Worm (Caenorhabditis elegans): ENCODE data around the gene B0554.5.

The B0554.5 gene

DNA sequence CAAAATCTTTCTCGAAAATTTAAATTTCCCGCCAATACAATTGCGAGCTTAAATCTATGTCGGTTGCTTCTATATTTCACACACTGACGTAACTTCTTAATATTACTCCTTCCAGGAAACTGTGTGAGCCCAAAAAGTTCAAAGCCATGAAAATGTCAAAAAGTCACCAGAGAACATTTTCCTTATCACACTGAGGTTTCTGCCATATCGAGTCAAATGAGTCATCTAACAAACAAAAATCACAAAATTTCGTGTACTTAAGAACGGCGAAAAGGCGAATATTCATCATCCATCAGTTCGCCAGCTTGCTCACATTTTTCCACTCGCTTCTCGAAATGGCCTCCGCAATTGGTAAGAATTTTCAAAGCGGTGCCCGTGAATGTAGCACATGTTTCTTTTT, 25.4 kb downstream of the B0554.5 start, which contains the start of gene M02H5.8:
Gene M02H5.8 (plus strand): TSS at position 297 of the 400 bp plus-strand sequence.
- TF ChIP-seq lin-32 (GFP tag; optimal IDR thresholded peaks at IDR 0.05) (no peak), ces-1 (GFP tag; optimal IDR thresholded peaks at IDR 0.05) (no peak), ceh-39 (tag; optimal IDR thresholded peaks at IDR 0.05) (no peak), sptf-1 (tag; optimal IDR thresholded peaks at IDR 0.05) (no peak)

DNA sequence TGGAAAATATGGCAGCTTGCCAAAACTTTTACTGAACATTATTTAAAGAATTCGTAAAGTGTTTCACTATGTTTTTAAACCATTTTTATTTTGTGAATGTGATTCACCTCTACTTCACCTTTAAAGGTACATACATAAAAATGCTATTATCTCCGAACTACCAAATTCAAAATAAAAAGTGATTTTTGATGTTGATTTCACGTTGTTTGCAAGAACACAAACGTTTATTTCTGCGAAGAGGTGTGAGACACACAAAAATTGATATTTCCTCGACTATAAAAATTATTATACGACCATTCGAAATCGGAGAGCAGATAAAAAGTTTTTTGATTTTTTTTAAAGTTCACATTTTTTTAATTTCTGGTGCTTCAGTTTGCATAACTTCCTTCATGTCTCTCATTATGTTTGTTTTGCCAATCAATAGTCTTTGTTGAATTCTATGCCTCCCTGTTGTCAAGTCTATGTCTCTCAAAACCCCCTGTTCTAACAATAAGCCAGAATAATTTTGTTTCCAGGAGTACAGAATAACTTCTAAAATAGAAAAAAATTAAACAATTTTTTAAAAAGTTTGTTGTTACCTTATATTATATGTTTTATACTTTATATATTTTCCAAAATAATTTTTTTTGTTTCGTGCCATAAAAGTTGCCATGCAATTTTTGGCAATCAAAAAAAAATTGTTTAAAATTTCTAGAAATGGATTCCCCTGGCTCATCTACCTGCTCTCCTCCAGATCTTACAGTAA, 26.7 kb downstream of the B0554.5 start, which contains the start of gene nhr-123:
Gene nhr-123 (plus strand): TSS at position 695 of the 745 bp plus-strand sequence.
- TF ChIP-seq unc-120 (tag; optimal IDR thresholded peaks at IDR 0.05; ENCODE audit: poor library complexity, severe bottlenecking), result no peak
- TF ChIP-seq nhr-12 (tag; optimal IDR thresholded peaks at IDR 0.05), result no peak
- TF ChIP-seq hlh-1 (tag; optimal IDR thresholded peaks at IDR 0.05), result no peak
- TF ChIP-seq mab-5 (tag; optimal IDR thresholded peaks at IDR 0.05), result no peak
- no peak for TF ChIP-seq ham-2 (GFP tag; optimal IDR thresholded peaks at IDR 0.05)
- TF ChIP-seq bed-3 (GFP tag; optimal IDR thresholded peaks at IDR 0.05), result no peak
- no peak for TF ChIP-seq sem-2 (GFP tag; optimal IDR thresholded peaks at IDR 0.05)
- no peak for TF ChIP-seq M03D4.4 (tag; optimal IDR thresholded peaks at IDR 0.05)
- TF ChIP-seq nhr-28 (tag; optimal IDR thresholded peaks at IDR 0.05), result no peak
- no peak for TF ChIP-seq zip-8 (tag; optimal IDR thresholded peaks at IDR 0.05)
- TF ChIP-seq ces-1 (GFP tag; optimal IDR thresholded peaks at IDR 0.05), result no peak
- TF ChIP-seq elt-3 (tag; optimal IDR thresholded peaks at IDR 0.05), result no peak
- no peak for TF ChIP-seq lsy-2 (tag; optimal IDR thresholded peaks at IDR 0.05)
- TF ChIP-seq unc-39 (tag; optimal IDR thresholded peaks at IDR 0.05), result no peak
- no peak for TF ChIP-seq nhr-237 (tag; optimal IDR thresholded peaks at IDR 0.05)
- TF ChIP-seq cnd-1 (tag; optimal IDR thresholded peaks at IDR 0.05), result no peak
- no peak for TF ChIP-seq elt-1 (tag; optimal IDR thresholded peaks at IDR 0.05; ENCODE audit: borderline replicate concordance, insufficient read depth)
- no peak for TF ChIP-seq blmp-1 (tag; optimal IDR thresholded peaks at IDR 0.05)

DNA sequence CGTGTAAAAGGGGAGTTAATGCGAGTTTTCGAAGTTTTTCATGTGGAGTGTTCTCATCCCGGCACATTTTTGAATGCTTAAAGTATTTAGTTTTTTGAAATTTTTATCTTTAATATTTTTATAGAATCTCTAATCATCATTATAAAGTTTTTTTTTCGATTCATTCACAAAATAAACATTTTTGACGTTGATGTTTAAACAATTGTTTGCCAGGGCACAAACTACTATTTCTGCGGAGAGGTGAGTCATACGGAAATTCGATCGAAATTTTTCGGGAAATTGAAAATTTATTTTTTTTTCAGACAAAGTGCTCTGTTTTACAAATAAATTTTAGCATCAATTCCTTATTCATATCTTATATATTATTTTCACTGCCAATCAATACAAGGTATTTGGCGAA, 29.3 kb downstream of the B0554.5 start, which contains the start of gene nhr-98:
Gene nhr-98 (plus strand): TSS at position 301 of the 400 bp plus-strand sequence.
- TF ChIP-seq nhr-2 (tag; optimal IDR thresholded peaks at IDR 0.05) (no peak), bed-3 (GFP tag; optimal IDR thresholded peaks at IDR 0.05) (no peak), zip-8 (tag; optimal IDR thresholded peaks at IDR 0.05) (no peak), mls-2 (tag; optimal IDR thresholded peaks at IDR 0.05) (no peak), ztf-11 (tag; optimal IDR thresholded peaks at IDR 0.05) (no peak), unc-62 (GFP tag; optimal IDR thresholded peaks at IDR 0.05) (no peak), M03D4.4 (tag; optimal IDR thresholded peaks at IDR 0.05) (no peak), hlh-1 (tag; optimal IDR thresholded peaks at IDR 0.05) (no peak), tbx-8 (GFP tag; optimal IDR thresholded peaks at IDR 0.05) (no peak), cnd-1 (tag; optimal IDR thresholded peaks at IDR 0.05) (no peak), ceh-83 (GFP tag; optimal IDR thresholded peaks at IDR 0.05) (no peak), flh-1 (GFP tag; optimal IDR thresholded peaks at IDR 0.05) (no peak)

- TF ChIP-seq nhr-28 (tag; optimal IDR thresholded peaks at IDR 0.05) (no peak), nhr-76 (tag; optimal IDR thresholded peaks at IDR 0.05) (no peak), drap-1 (GFP tag; optimal IDR thresholded peaks at IDR 0.05) (no peak), flh-1 (GFP tag; optimal IDR thresholded peaks at IDR 0.05) (no peak), pha-4 (tag; optimal IDR thresholded peaks at IDR 0.05) (no peak), mep-1 (tag; optimal IDR thresholded peaks at IDR 0.05) (no peak), sem-2 (GFP tag; optimal IDR thresholded peaks at IDR 0.05) (no peak)
These were observed 33.6 kb downstream of the B0554.5 start for ce11 chrV:457839-458238.

- TF ChIP-seq unc-39 (tag; optimal IDR thresholded peaks at IDR 0.05), result no peak
- no peak for TF ChIP-seq tbx-8 (GFP tag; optimal IDR thresholded peaks at IDR 0.05)
- TF ChIP-seq unc-120 (tag; optimal IDR thresholded peaks at IDR 0.05; ENCODE audit: poor library complexity, severe bottlenecking), result no peak
- TF ChIP-seq zip-8 (tag; optimal IDR thresholded peaks at IDR 0.05), result no peak
- no peak for TF ChIP-seq ces-1 (GFP tag; optimal IDR thresholded peaks at IDR 0.05)
- no peak for TF ChIP-seq snpc-4 (tag; optimal IDR thresholded peaks at IDR 0.05)
- no peak for TF ChIP-seq bed-3 (GFP tag; optimal IDR thresholded peaks at IDR 0.05)
- no peak for TF ChIP-seq blmp-1 (tag; optimal IDR thresholded peaks at IDR 0.05)
- no peak for TF ChIP-seq nhr-12 (tag; optimal IDR thresholded peaks at IDR 0.05)
- TF ChIP-seq lsy-2 (tag; optimal IDR thresholded peaks at IDR 0.05), result no peak
- no peak for TF ChIP-seq ceh-43 (GFP tag; optimal IDR thresholded peaks at IDR 0.05)
- TF ChIP-seq lin-13 (tag; optimal IDR thresholded peaks at IDR 0.05), result no peak
These were observed 35.2 kb downstream of the B0554.5 start, which contains the start of gene nhr-203 for ce11 chrV:459464-459863. Gene nhr-203 (plus strand): TSS chrV:459795.

Data from whole organism, mixed stage, embryonic.